Fruit fly (Drosophila melanogaster) whole organism, embryonic: ENCODE results near the gene CG9471.

Experiments used
- Atf3 ChIP-seq: fragments of 200-800 bp; sonication (Bioruptor generic); optimal IDR thresholded peaks from 3 replicates; lab custom pipeline; 2016; ENCODE audit warnings: missing biosample characterization, missing genetic modification characterization
- CG11398 ChIP-seq: fragments of 200-800 bp; sonication (Bioruptor generic); optimal IDR thresholded peaks from 2 replicates; lab custom pipeline; 2016; ENCODE audit warnings: missing biosample characterization, missing genetic modification characterization
- CG12155 ChIP-seq: fragments of 200-800 bp; sonication (Bioruptor generic); optimal IDR thresholded peaks from 3 replicates; lab custom pipeline; 2016; ENCODE audit warnings: missing biosample characterization, missing genetic modification characterization
- CG12219 ChIP-seq: fragments of 200-800 bp; sonication (Bioruptor generic); optimal IDR thresholded peaks from 3 replicates; lab custom pipeline; 2018; ENCODE audit warnings: missing biosample characterization, mild to moderate bottlenecking, missing genetic modification characterization
- CG12236 ChIP-seq: fragments of 200-800 bp; sonication (Bioruptor generic); optimal IDR thresholded peaks from 2 replicates; lab custom pipeline; 2016; ENCODE audit warnings: missing biosample characterization, missing genetic modification characterization
- CG13123 ChIP-seq: fragments of 200-800 bp; sonication (Bioruptor generic); optimal IDR thresholded peaks from 2 replicates; lab custom pipeline; 2016; ENCODE audit warnings: missing biosample characterization, missing genetic modification characterization
- CG14441 ChIP-seq: fragments of 200-800 bp; sonication (Bioruptor generic); IDR thresholded peaks from 2 replicates; pipeline ENCODE4 v1.3.6; 2022; ENCODE audit warnings: missing biosample characterization, missing genetic modification characterization
- CG14965 ChIP-seq: fragments of 200-800 bp; sonication (Bioruptor generic); optimal IDR thresholded peaks from 2 replicates; lab custom pipeline; 2016; ENCODE audit warnings: missing biosample characterization, missing genetic modification characterization, borderline replicate concordance
- CG16813 ChIP-seq: fragments of 200-800 bp; sonication (Bioruptor generic); IDR thresholded peaks from 3 replicates; pipeline ENCODE4 v1.3.6; 2022; ENCODE audit warnings: missing biosample characterization, missing genetic modification characterization; ENCODE audit not compliant: partially characterized antibody
- CG16863 ChIP-seq: fragments of 200-800 bp; sonication (Bioruptor generic); optimal IDR thresholded peaks from 3 replicates; lab custom pipeline; 2016; ENCODE audit warnings: missing biosample characterization, missing genetic modification characterization
- CG1792 ChIP-seq: fragments of 200-800 bp; sonication (Bioruptor generic); optimal IDR thresholded peaks from 2 replicates; lab custom pipeline; 2016; ENCODE audit warnings: missing biosample characterization, missing genetic modification characterization
- CG3847 ChIP-seq: fragments of 200-800 bp; sonication (Bioruptor generic); IDR thresholded peaks from 2 replicates; pipeline ENCODE4 v1.3.6; 2022; ENCODE audit warnings: missing biosample characterization, missing genetic modification characterization
- CG42726 ChIP-seq: fragments of 200-800 bp; sonication (Bioruptor generic); IDR thresholded peaks from 2 replicates; pipeline ENCODE4 v1.3.6; 2022; ENCODE audit warnings: missing biosample characterization, missing genetic modification characterization; ENCODE audit not compliant: partially characterized antibody
- CG4360 ChIP-seq: fragments of 200-800 bp; sonication (Bioruptor generic); IDR thresholded peaks from 2 replicates; pipeline ENCODE4 v1.3.6; 2022; ENCODE audit warnings: missing biosample characterization, missing genetic modification characterization
- CG5245 ChIP-seq: fragments of 200-800 bp; sonication (Bioruptor generic); optimal IDR thresholded peaks from 3 replicates; lab custom pipeline; 2016; ENCODE audit warnings: missing biosample characterization, missing genetic modification characterization
- CG6813 ChIP-seq: fragments of 200-800 bp; sonication (Bioruptor generic); optimal IDR thresholded peaks from 2 replicates; lab custom pipeline; 2017; ENCODE audit warnings: missing biosample characterization, missing genetic modification characterization, mild to moderate bottlenecking, moderate library complexity, missing genetic modification reagents
- CG7372 ChIP-seq: fragments of 200-800 bp; sonication (Bioruptor generic); IDR thresholded peaks from 2 replicates; pipeline ENCODE4 v1.3.6; 2022; ENCODE audit warnings: missing biosample characterization, missing genetic modification characterization
- CG7556 ChIP-seq: fragments of 200-800 bp; sonication (Bioruptor generic); optimal IDR thresholded peaks from 2 replicates; lab custom pipeline; 2017; ENCODE audit warnings: missing biosample characterization, mild to moderate bottlenecking, missing genetic modification characterization
- CG9609 ChIP-seq: fragments of 200-800 bp; sonication (Bioruptor generic); optimal IDR thresholded peaks from 3 replicates; lab custom pipeline; 2016; ENCODE audit warnings: missing biosample characterization, missing genetic modification characterization
- Dek ChIP-seq: fragments of 200-800 bp; sonication (Bioruptor generic); optimal IDR thresholded peaks from 3 replicates; lab custom pipeline; 2019; ENCODE audit warnings: missing biosample characterization, mild to moderate bottlenecking, missing genetic modification characterization, moderate library complexity
- Dip2 ChIP-seq: fragments of 200-800 bp; sonication (Bioruptor generic); IDR thresholded peaks from 2 replicates; pipeline ENCODE4 v1.3.6; 2022; ENCODE audit warnings: missing biosample characterization, missing genetic modification characterization
- Dp ChIP-seq: fragments of 200-800 bp; sonication (Bioruptor generic); optimal IDR thresholded peaks from 2 replicates; lab custom pipeline; 2018; ENCODE audit warnings: missing biosample characterization, mild to moderate bottlenecking, missing genetic modification characterization, moderate library complexity
- Gsc ChIP-seq: fragments of 200-800 bp; sonication (Bioruptor generic); IDR thresholded peaks from 2 replicates; pipeline ENCODE4 v1.3.6; 2022; ENCODE audit warnings: missing biosample characterization, missing genetic modification characterization
- H2.0 ChIP-seq: fragments of 200-800 bp; sonication (Bioruptor generic); IDR thresholded peaks from 2 replicates; pipeline ENCODE4 v1.3.6; 2022; ENCODE audit warnings: missing biosample characterization, missing genetic modification characterization
- HmgZ ChIP-seq: fragments of 200-800 bp; sonication (Bioruptor generic); optimal IDR thresholded peaks from 2 replicates; lab custom pipeline; 2018; ENCODE audit warnings: missing biosample characterization, mild to moderate bottlenecking, missing genetic modification characterization
- Max ChIP-seq: fragments of 200-800 bp; sonication (Bioruptor generic); optimal IDR thresholded peaks from 2 replicates; lab custom pipeline; 2016; ENCODE audit warnings: missing biosample characterization, mild to moderate bottlenecking, missing genetic modification characterization
- Meics ChIP-seq: fragments of 200-800 bp; sonication (Bioruptor generic); optimal IDR thresholded peaks from 2 replicates; lab custom pipeline; 2017; ENCODE audit warnings: missing biosample characterization, mild to moderate bottlenecking, missing genetic modification characterization
- Myb ChIP-seq: fragments of 200-800 bp; sonication (Bioruptor generic); optimal IDR thresholded peaks from 2 replicates; lab custom pipeline; 2016; ENCODE audit warnings: missing biosample characterization, missing genetic modification characterization
- Xbp1 ChIP-seq: fragments of 200-800 bp; sonication (Bioruptor generic); optimal IDR thresholded peaks from 3 replicates; lab custom pipeline; 2016; ENCODE audit warnings: missing biosample characterization, mild to moderate bottlenecking, missing genetic modification characterization
- Xrp1 ChIP-seq: fragments of 200-800 bp; sonication (Bioruptor generic); IDR thresholded peaks from 2 replicates; pipeline ENCODE4 v1.3.6; 2022; ENCODE audit warnings: missing biosample characterization, missing genetic modification characterization
- ab ChIP-seq: fragments of 200-800 bp; sonication (Bioruptor generic); optimal IDR thresholded peaks from 2 replicates; lab custom pipeline; 2016; ENCODE audit warnings: missing biosample characterization, missing genetic modification characterization
- abd-A ChIP-seq: fragments of 200-800 bp; sonication (Bioruptor generic); optimal IDR thresholded peaks from 3 replicates; lab custom pipeline; 2019; ENCODE audit warnings: missing biosample characterization, mild to moderate bottlenecking, missing genetic modification characterization, moderate library complexity
- ap ChIP-seq: fragments of 200-800 bp; sonication (Bioruptor generic); IDR thresholded peaks from 2 replicates; pipeline ENCODE4 v1.3.6; 2022; ENCODE audit warnings: missing biosample characterization, missing genetic modification characterization
- bsh ChIP-seq, 2 experiments: fragments of 200-800 bp; sonication (Bioruptor generic); optimal IDR thresholded peaks; 2 replicates each; lab custom pipeline; 2017 to 2018; ENCODE audit warnings: mild to moderate bottlenecking in 2 of 2, missing biosample characterization in 2 of 2, missing genetic modification characterization in 2 of 2, moderate library complexity in 1 of 2
- chif ChIP-seq, 2 experiments: fragments of 200-800 bp; sonication (Bioruptor generic); optimal IDR thresholded peaks; 3 replicates each; lab custom pipeline; 2016; ENCODE audit warnings: missing biosample characterization in 2 of 2, missing genetic modification characterization in 2 of 2
- chm ChIP-seq: fragments of 200-800 bp; sonication (Bioruptor generic); IDR thresholded peaks from 2 replicates; pipeline ENCODE4 v1.3.6; 2022; ENCODE audit warnings: missing biosample characterization, missing genetic modification characterization
- disco-r ChIP-seq: fragments of 200-800 bp; sonication (Bioruptor generic); optimal IDR thresholded peaks from 2 replicates; lab custom pipeline; 2016; ENCODE audit warnings: missing biosample characterization, missing genetic modification characterization
- dysf ChIP-seq: fragments of 200-800 bp; sonication (Bioruptor generic); IDR thresholded peaks from 3 replicates; pipeline ENCODE4 v1.3.6; 2022; ENCODE audit warnings: missing biosample characterization, missing genetic modification characterization
- ewg ChIP-seq: fragments of 200-800 bp; sonication (Bioruptor generic); optimal IDR thresholded peaks from 3 replicates; lab custom pipeline; 2017; ENCODE audit warnings: mild to moderate bottlenecking, missing biosample characterization, missing genetic modification reagents, missing genetic modification characterization
- fd96Cb ChIP-seq: fragments of 200-800 bp; sonication (Bioruptor generic); optimal IDR thresholded peaks from 2 replicates; lab custom pipeline; 2018; ENCODE audit warnings: missing biosample characterization, mild to moderate bottlenecking, missing genetic modification characterization, moderate library complexity
- jumu ChIP-seq: fragments of 200-800 bp; sonication (Bioruptor generic); optimal IDR thresholded peaks from 3 replicates; lab custom pipeline; 2016; ENCODE audit warnings: missing biosample characterization, missing genetic modification characterization
- mirr ChIP-seq: fragments of 200-800 bp; sonication (Bioruptor generic); optimal IDR thresholded peaks from 3 replicates; lab custom pipeline; 2018; ENCODE audit warnings: missing biosample characterization, mild to moderate bottlenecking, missing genetic modification characterization
- pfk ChIP-seq: fragments of 200-800 bp; sonication (Bioruptor generic); optimal IDR thresholded peaks from 2 replicates; lab custom pipeline; 2018; ENCODE audit warnings: missing biosample characterization, mild to moderate bottlenecking, missing genetic modification characterization, moderate library complexity
- pho ChIP-seq: fragments of 200-800 bp; sonication (Bioruptor generic); optimal IDR thresholded peaks from 2 replicates; lab custom pipeline; 2016; ENCODE audit warnings: missing biosample characterization, missing genetic modification characterization
- ranshi ChIP-seq: fragments of 200-800 bp; sonication (Bioruptor generic); IDR thresholded peaks from 2 replicates; pipeline ENCODE4 v1.3.6; 2022; ENCODE audit warnings: missing biosample characterization, missing genetic modification characterization
- sd ChIP-seq: fragments of 200-800 bp; sonication (Bioruptor generic); optimal IDR thresholded peaks from 3 replicates; lab custom pipeline; 2018; ENCODE audit warnings: missing biosample characterization, mild to moderate bottlenecking, missing genetic modification characterization, moderate library complexity
- sisA ChIP-seq: fragments of 200-800 bp; sonication (Bioruptor generic); IDR thresholded peaks from 2 replicates; pipeline ENCODE4 v1.3.6; 2022; ENCODE audit warnings: missing biosample characterization, missing genetic modification characterization
- stwl ChIP-seq: fragments of 200-800 bp; sonication (Bioruptor generic); optimal IDR thresholded peaks from 3 replicates; lab custom pipeline; 2018; ENCODE audit warnings: missing biosample characterization, mild to moderate bottlenecking, missing genetic modification characterization, moderate library complexity
- z ChIP-seq: fragments of 200-800 bp; sonication (Bioruptor generic); IDR thresholded peaks from 3 replicates; pipeline ENCODE4 v1.3.6; 2022; ENCODE audit warnings: missing biosample characterization, missing genetic modification characterization
- zen2 ChIP-seq: fragments of 200-800 bp; sonication (Bioruptor generic); IDR thresholded peaks from 3 replicates; pipeline ENCODE4 v1.3.6; 2022; ENCODE audit warnings: missing biosample characterization, missing genetic modification characterization; ENCODE audit not compliant: partially characterized antibody

The CG9471 gene

dm6 chr3R:9800644-9801330 is 29.4 kb upstream of the CG9471 start, which contains the start of the genes CG9467 and CG8526 (continued):
- TF ChIP-seq Gsc (GFP tag; lab: Robert Waterston, UW): no peak
- 0 out of 2 replicates have a peak, but pooled peaks have one; percentile 37 for TF ChIP-seq chm (GFP tag; lab: Robert Waterston, UW)
- TF ChIP-seq Atf3 (GFP tag; lab: Kevin White, UChicago): no peak
- no peak for TF ChIP-seq CG12219 (GFP tag; lab: Kevin White, UChicago)
- peak; percentile 35 for TF ChIP-seq CG7556 (GFP tag; lab: Kevin White, UChicago)
- TF ChIP-seq dysf (GFP tag; lab: Robert Waterston, UW): peak; percentile 61; the same call in 1 of the 3 replicates
- TF ChIP-seq mirr (GFP tag; lab: Kevin White, UChicago): no peak
- peak; percentile 74 for TF ChIP-seq Max (GFP tag; lab: Kevin White, UChicago)
- no peak for TF ChIP-seq z (GFP tag; lab: Robert Waterston, UW)
- peak; percentile 84 for TF ChIP-seq Myb (GFP tag; lab: Kevin White, UChicago)
- TF ChIP-seq CG12155 (GFP tag; lab: Kevin White, UChicago): peak; percentile 59
- TF ChIP-seq fd96Cb: peak; percentile 36
- TF ChIP-seq ap (GFP tag; lab: Robert Waterston, UW): no peak
- TF ChIP-seq CG6813: no peak
- TF ChIP-seq CG11398 (GFP tag; lab: Kevin White, UChicago): no peak
- TF ChIP-seq HmgZ (tag; lab: Kevin White, UChicago): peak; percentile 51
- TF ChIP-seq Xbp1: peak; percentile 80
- no peak for TF ChIP-seq pfk (GFP tag; lab: Kevin White, UChicago)
- no peak for TF ChIP-seq disco-r
- peak; percentile 72 for TF ChIP-seq Dek (tag; lab: Kevin White, UChicago)
- no peak for TF ChIP-seq CG13123 (GFP tag; lab: Kevin White, UChicago)
- no peak for TF ChIP-seq ewg (GFP tag; lab: Kevin White, UChicago)
- TF ChIP-seq sisA (GFP tag; lab: Robert Waterston, UW): peak; percentile 58; the same call in 1 of the 2 replicates
- TF ChIP-seq CG14441 (GFP tag; lab: Robert Waterston, UW): peak; percentile 58
- TF ChIP-seq sd (tag; lab: Kevin White, UChicago): no peak
- TF ChIP-seq stwl (tag; lab: Kevin White, UChicago): peak; percentile 66
- TF ChIP-seq bsh (GFP tag; optimal IDR thresholded peaks at IDR 0.05; lab: Kevin White, UChicago): peak in 1 of 2 experiments; percentile 48
- peak; percentile 53; the same call in 1 of the 2 replicates for TF ChIP-seq Xrp1 (GFP tag; lab: Robert Waterston, UW)
- peak; percentile 81 for TF ChIP-seq CG16813 (GFP tag; lab: Robert Waterston, UW)
- peak; percentile 34 for TF ChIP-seq CG5245 (GFP tag; lab: Kevin White, UChicago)
- TF ChIP-seq CG42726: 0 out of 2 replicates have a peak, but pooled peaks have one; percentile 10
- no peak for TF ChIP-seq CG12236 (GFP tag; lab: Kevin White, UChicago)
- no peak for TF ChIP-seq abd-A (tag; lab: Kevin White, UChicago)
- no peak for TF ChIP-seq CG4360 (GFP tag; lab: Robert Waterston, UW)
- TF ChIP-seq pho (GFP tag; lab: Kevin White, UChicago): peak; percentile 11
- no peak for TF ChIP-seq CG1792 (GFP tag; lab: Kevin White, UChicago)
- TF ChIP-seq CG16863 (GFP tag; lab: Kevin White, UChicago): no peak
- no peak for TF ChIP-seq ab (GFP tag; lab: Kevin White, UChicago)
- TF ChIP-seq CG14965 (GFP tag; lab: Kevin White, UChicago): no peak
- TF ChIP-seq Meics: peak; percentile 55
- peak; percentile 77 for TF ChIP-seq CG3847 (GFP tag; lab: Robert Waterston, UW)
- peak in 1 of 2 experiments; percentile 20 for TF ChIP-seq chif (GFP tag; optimal IDR thresholded peaks at IDR 0.05; lab: Kevin White, UChicago)
- no peak; the same call in 2 of the 3 replicates for TF ChIP-seq zen2
- TF ChIP-seq ranshi: peak; percentile 31; the same call in 1 of the 2 replicates
- peak; percentile 77 for TF ChIP-seq Dp (GFP tag; lab: Kevin White, UChicago)
- TF ChIP-seq CG9609 (GFP tag; lab: Kevin White, UChicago): no peak
- TF ChIP-seq CG7372 (GFP tag; lab: Robert Waterston, UW): peak; percentile 49
- no peak for TF ChIP-seq jumu (GFP tag; lab: Kevin White, UChicago)
- TF ChIP-seq H2.0 (GFP tag; lab: Robert Waterston, UW): peak; percentile 50
- TF ChIP-seq Dip2 (GFP tag; lab: Robert Waterston, UW): no peak
